Fruit fly (Drosophila melanogaster) whole organism, larva: ENCODE results near the gene CG4942.

Experiments used
- noc ChIP-seq: fragments of 200-800 bp; sonication (Bioruptor generic); optimal IDR thresholded peaks from 3 replicates; lab custom pipeline; 2019; ENCODE audit warnings: missing biosample characterization, mild to moderate bottlenecking, missing genetic modification characterization, moderate library complexity

CG4942 gene

DNA sequence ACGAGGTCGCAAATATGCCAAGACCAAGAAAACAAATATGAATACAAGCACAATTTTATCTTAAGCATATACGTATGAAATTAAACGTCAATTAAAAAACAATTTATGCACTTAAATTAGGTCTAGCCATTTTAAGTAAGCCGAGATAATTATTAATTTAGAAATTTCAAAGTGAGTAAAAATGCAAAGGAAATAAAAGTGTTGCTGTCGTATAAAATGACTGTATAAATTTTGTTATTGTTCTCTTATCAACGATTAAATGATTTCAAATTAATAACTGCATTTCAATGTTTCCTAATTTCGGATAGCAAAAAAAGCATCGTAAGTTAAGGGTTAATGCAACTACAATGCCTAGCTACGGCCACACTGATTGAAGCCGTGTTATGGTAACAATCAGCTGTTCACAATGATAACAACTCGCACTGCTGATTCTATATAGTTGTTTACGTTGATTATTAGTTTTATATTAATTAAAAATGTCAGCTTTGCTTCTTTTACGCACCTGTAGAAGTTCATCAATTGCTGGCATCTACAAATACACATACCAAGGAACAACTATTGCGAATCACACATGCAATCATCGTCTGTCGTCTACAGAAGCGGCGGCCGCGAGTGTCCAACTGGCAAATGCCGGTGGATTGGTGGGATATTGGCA lies at the start of gene CG4942, which contains the start of gene CG4911:
Gene CG4942, plus strand, starts transcription at position 375 of the 655 bp plus-strand sequence.
Gene CG4911, minus strand, starts transcription at position 1 of the 655 bp plus-strand sequence.
- TF ChIP-seq noc (tag; lab: Kevin White, UChicago): peak; percentile 51

DNA sequence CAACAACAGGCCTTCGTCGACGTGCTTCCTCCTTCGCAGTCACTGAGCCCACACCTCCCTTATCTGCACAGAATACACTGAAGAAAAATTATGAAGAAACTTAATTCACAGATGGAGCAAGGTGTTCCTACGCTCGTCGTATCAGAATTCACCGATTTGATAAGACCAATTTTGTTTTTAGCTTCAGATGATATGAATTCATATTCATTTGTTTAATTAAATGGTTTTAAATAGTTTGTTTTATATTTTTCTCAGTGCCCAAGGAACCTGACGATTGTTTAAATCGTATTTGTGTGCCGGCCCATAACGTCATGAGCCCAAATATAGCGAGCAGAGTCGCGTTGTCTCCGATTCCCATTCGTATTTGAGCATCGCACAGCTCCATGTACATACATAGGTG lies 49.3 kb upstream of the CG4942 start:
- peak; percentile 78 for TF ChIP-seq noc (tag; lab: Kevin White, UChicago)

DNA sequence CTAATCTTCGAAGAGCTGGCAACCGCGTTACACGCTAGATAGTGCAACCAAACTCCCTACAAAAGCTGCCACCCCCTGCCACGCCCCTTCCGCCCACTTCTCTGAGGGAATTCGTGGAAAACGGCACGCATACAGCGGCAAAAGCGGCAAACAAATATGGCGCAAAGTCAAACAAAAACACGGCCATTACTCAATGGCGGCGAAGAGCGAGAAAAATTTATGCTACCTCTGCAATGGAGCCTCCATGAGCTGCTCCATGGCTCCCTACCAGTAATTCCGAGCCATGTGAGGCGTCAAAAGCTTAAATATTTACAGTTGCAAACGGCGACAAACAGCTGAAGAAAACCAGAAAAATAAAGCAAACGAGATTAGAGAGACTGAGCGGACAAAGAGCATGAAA lies 48.2 kb upstream of the CG4942 start:
- TF ChIP-seq noc (tag; lab: Kevin White, UChicago): no peak

DNA sequence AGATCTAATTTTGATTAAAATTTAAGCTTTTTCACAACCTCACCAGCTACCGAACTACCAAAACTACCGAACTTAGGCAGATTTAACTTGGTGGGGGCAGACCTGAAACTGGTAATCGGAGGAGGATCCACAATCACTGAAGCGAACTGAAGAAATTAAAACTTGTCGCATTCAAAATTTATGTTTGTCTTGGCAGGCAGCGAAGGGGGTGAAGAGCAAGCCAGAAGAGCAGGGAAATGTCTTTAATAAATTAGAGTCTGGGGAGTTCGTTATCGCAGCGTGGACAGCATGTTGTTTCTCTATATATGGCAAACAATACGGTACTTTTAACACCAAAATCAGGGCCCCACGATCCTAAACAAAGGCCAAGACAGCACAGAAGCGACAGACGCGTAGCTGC lies 47.7 kb upstream of the CG4942 start:
- peak; percentile 36 for TF ChIP-seq noc (tag; lab: Kevin White, UChicago)

DNA sequence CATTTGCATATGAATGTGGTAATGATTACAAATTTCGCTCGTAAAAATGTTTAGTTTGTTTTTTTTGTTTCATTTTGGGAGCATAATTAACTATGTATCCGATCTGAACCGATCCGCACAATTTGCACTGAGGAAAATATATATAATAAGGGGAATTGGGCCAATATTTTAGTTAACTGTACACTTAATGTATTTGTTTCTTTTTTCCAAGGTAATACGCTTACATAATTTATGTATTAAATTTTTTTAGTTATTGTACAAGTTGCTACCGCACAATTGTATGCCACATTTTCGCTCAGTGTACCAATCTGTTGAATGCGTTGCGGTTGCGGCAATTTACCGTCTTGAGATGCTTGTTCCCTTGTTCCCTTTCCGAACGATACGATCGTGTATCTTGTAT lies 47.2 kb upstream of the CG4942 start:
- TF ChIP-seq noc (tag; lab: Kevin White, UChicago): peak; percentile 47

DNA sequence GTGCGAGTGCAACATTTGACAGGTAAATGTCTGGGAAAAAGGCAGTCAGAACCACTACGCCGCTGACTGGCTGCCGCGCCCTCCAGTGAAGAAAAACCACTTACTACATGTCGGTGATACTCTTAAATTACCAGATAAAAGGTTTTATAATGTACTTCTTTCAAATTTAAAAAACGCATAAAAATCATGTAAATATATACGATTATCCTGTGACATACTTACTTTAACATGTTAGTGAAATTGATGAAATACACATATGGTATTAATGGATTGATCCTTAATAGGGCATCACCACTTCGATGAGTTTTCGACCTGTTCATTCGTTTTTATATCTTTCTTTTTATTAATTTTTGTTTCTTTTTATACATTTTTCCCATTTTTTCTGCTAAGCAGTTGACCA lies 46.3 kb upstream of the CG4942 start:
- no peak for TF ChIP-seq noc (tag; lab: Kevin White, UChicago)

DNA sequence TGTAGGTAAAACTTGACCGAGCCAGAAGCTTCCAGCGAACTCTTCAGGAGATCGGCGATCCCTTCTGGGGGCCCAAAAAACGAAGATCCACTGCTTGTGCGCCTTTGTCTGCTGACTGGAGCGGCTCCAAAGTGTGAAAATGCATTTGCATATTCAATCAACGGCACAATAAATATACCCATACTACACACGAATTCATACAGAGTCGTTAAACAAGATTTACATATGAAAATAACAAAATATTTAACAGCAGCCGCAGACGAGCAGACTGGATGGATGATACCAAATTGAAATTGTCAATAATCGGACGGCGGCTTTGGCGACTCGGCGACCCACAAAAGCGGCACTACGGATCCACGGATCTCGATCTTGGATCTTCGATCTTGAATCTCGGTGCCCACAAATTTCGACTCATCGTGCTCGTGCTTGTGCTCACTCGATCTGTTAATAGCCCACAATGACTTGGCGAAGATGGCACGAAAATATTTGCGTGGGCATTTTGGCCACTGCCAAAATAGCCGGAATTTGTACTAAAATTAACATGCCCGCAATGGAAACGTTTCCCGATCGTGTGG lies 45.7 kb upstream of the CG4942 start:
- no peak for TF ChIP-seq noc (tag; lab: Kevin White, UChicago)

DNA sequence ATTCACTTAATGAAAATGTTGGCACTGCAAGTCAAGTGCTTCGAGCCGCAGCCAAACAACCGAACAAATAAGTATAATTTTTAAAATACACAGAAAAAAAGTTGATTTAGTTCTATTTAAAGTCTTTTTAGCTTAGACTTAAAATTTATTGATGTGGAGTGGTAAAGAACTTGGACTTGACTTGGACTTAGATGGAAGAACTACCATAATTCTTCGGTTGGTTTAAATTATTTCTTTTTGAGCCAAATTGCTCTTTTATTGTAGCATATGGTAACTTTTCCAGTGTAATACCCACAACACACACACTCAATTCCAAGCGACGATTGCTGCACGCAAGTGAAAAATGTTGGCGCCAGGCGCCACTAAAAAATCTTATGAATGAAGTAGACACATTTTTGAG lies 44.8 kb upstream of the CG4942 start:
- no peak for TF ChIP-seq noc (tag; lab: Kevin White, UChicago)

DNA sequence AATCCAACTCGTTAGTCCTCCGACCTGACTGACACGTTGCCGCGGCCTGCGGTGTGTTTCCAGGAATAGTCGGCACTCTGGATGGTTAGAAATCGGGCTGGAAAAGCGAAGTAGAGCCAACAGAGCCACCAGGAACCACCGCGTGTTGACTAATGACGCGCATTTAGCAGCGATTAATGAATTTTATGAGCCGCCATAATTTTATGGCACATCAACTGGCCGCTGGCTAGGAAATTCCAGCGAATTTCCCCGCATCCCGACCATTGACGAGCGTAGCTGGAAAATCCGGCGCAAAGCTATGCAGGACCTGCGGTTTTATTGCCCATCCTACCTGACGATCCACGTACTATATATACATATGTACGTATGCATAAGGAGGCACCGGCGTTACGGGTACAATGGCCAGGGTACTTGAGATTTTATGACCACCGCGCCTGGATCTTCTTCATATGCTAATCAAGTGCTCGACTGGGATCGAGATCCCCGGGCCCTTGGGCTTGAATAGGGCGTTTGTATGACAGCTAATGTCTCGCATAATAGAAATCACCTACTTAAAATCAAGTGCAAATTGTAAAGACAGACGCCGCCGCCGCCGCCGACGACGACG lies 43.6 kb upstream of the CG4942 start:
- TF ChIP-seq noc (tag; lab: Kevin White, UChicago): no peak

DNA sequence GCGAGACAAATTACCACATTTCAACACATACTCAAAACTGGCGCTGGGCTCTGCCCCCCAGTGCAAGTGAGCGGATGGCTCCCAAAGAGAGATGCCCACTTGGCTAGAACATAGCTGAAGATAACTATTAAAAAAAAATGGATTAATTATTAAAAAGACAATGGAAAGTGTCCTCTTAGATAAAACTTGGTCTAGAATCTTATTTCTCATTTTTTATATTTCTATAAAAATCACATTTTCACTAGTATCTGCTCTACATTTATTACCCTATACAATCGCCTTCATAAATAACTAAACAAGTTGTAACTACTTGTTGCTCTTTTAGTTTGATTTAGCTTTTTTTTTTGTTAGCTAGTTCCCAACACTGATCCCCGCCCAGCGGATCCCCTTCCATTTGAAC lies 40.0 kb upstream of the CG4942 start:
- no peak for TF ChIP-seq noc (tag; lab: Kevin White, UChicago)

DNA sequence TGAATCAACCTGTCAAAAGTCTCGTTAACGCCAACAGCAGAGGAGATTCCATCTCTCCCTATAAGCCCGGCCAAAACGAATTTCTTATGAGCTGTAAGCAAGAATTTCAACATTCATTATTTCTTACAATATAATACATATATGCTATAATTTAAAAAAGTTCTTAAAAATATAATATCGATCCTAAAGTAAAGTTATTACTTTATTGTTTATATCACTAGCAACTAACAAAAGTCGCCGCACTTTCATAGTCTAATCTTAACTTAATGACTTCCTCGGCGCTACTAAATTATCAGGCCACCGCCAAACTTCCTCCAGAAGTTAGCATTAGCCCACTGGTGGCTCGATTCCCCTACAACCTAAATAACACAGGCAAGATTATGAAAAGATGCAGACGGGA lies 39.4 kb upstream of the CG4942 start:
- TF ChIP-seq noc (tag; lab: Kevin White, UChicago): no peak

DNA sequence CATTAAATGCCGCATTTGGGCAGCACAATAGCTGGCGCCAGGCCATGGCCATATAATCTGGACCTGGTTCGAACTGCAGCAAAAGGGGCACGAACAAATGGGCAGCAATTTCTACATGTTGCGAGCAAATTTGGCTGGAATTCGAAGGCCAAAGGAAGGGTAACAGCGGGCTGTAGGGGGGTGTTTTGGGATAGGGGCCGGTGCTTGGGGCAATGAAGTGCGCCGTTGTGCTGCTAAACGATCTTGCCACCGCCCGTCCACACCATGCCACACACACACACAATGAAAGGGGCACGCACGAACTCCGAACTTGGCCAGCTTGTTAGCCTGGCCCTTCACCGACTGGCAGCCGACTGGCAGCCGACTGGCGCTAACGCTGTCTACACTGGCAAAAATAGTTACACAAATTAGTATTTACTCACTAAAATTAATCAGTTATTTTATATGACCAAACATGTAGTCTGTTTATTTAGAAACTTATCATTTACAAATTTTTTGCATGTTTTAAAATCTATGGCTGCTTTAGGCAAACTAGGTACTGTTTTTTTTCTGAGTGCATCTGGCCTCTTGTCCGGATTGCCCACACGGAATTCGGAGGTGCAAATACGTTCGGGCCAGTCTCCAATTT lies 38.8 kb upstream of the CG4942 start:
- TF ChIP-seq noc (tag; lab: Kevin White, UChicago): no peak

DNA sequence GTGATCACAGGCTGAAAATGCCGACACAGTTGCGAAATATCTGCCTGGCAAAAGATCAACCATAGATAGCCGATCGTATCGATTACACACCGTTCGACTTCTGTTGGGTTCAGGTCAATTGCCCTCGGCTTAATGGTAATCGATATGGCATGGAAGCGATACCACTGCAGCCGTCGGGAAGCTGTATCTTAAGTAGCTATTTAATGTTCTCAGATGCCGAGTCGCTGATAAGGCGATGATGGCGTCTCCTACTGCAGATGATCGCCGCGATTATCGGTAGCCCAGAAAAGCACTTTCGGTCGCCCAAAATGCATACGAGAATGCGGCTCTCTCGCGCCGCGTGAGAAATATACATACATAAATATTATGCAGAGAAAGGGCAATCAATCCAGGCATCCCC lies 35.3 kb upstream of the CG4942 start:
- no peak for TF ChIP-seq noc (tag; lab: Kevin White, UChicago)

DNA sequence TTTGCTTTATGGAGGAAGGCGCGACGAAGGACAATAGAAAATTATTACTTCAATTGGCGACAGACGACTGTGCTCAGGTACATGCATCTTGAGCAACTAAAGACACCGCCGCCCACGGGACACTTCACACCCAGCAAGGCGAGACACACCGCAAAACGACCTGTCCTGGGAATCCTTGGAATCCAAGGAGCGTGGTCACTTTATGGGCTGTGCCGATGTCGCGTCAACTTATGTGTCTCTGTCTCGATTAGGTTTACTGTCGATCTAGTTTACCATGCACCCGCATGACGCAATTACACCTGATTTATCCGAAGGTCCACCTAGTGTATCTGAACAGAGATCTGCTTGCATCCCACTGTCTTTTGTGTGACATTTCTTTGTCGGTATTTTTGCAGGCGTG lies 33.7 kb upstream of the CG4942 start:
- TF ChIP-seq noc (tag; lab: Kevin White, UChicago): no peak

DNA sequence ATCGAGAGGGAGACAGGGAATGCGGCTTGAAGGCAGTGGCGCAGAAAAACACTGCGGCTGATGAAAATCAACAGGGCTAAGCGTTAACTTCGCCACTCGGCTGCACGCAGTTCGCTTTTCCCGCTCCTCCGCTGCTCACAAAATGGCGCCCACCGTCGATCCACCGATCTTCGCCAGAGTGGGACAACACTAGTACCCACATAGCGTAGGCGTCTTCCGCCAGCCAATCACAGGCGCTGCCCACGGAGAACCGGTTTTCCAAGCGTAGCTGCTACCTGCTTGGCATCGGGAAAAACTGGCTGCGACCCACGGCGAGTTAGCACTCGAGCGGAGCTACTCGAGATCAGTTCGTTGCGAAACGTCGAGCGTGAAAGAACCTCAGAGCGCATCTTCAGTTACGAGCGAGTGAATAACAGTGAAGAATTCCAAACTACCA lies 31.8 kb upstream of the CG4942 start, which contains the start of gene Doc1:
Gene Doc1, plus strand, starts transcription at position 334 of the 436 bp plus-strand sequence.
- TF ChIP-seq noc (tag; lab: Kevin White, UChicago): no peak
